Worm (Caenorhabditis elegans) whole organism, early embryonic: Measurements from ENCODE around the gene F57G9.7.

Experiments
- B0310.2 ChIP-seq: sonication (generic microtip); optimal IDR thresholded peaks from 2 replicates; lab custom pipeline; 2016; ENCODE audit warnings: mild to moderate bottlenecking, missing genetic modification characterization, missing compliant biosample characterization
- aly-1 ChIP-seq: sonication (generic microtip); optimal IDR thresholded peaks from 2 replicates; lab custom pipeline; 2016; ENCODE audit warnings: missing genetic modification characterization, missing compliant biosample characterization
- ama-1 ChIP-seq: fragments of 150-350 bp; optimal IDR thresholded peaks from 2 replicates; lab custom pipeline; 2014
- flt-1 ChIP-seq: fragments of 200-800 bp; sonication (Bioruptor generic); IDR thresholded peaks from 2 replicates; pipeline ENCODE4 v1.3.6; 2022; ENCODE audit warnings: missing genetic modification characterization, missing compliant biosample characterization
- hmbx-1 ChIP-seq: sonication (generic microtip); optimal IDR thresholded peaks from 2 replicates; lab custom pipeline; 2016; ENCODE audit warnings: mild to moderate bottlenecking, missing genetic modification characterization, missing compliant biosample characterization
- hnd-1 ChIP-seq: sonication (generic microtip); optimal IDR thresholded peaks from 2 replicates; lab custom pipeline; 2016; ENCODE audit warnings: missing genetic modification characterization, missing compliant biosample characterization
- scrt-1 ChIP-seq: fragments of 200-800 bp; sonication (Bioruptor generic); IDR thresholded peaks from 2 replicates; pipeline ENCODE4 v1.3.6; 2022; ENCODE audit warnings: missing genetic modification characterization, missing compliant biosample characterization
- sea-1 ChIP-seq: fragments of 200-800 bp; sonication (Bioruptor generic); conservative IDR thresholded peaks from 2 replicates; pipeline ENCODE4 v1.3.6; 2022; ENCODE audit warnings: missing genetic modification characterization, missing compliant biosample characterization
- tbx-11 ChIP-seq: fragments of 200-800 bp; sonication (Bioruptor generic); IDR thresholded peaks from 2 replicates; pipeline ENCODE4 v1.3.6; 2022; ENCODE audit warnings: missing genetic modification characterization, missing compliant biosample characterization
- tra-4 ChIP-seq: sonication (generic microtip); optimal IDR thresholded peaks from 2 replicates; lab custom pipeline; 2017; ENCODE audit warnings: missing genetic modification characterization, missing compliant biosample characterization

- TF ChIP-seq B0310.2 (tag; lab: Kevin White, UChicago) (no peak), ama-1 (lab: Kevin White, UChicago) (no peak), flt-1 (GFP tag; lab: Robert Waterston, UW) (no peak), sea-1 (GFP tag; lab: Robert Waterston, UW) (no peak), tbx-11 (no peak), aly-1 (no peak), tra-4 (no peak), hmbx-1 (no peak), hnd-1 (tag; lab: Kevin White, UChicago) (no peak), scrt-1 (GFP tag; lab: Robert Waterston, UW) (no peak)
Observed at ce11 chrII:12380888-12381287, 16.7 kb downstream of the F57G9.7 start.
